Fruit fly (Drosophila melanogaster) whole organism, prepupa: ENCODE measurements around the gene snRNP-U1-C.

Source experiments
- CG10631 ChIP-seq: fragments of 200-800 bp; sonication (Bioruptor generic); optimal IDR thresholded peaks from 2 replicates; lab custom pipeline; 2016; ENCODE audit warnings: missing biosample characterization, missing genetic modification characterization
- CG3032 ChIP-seq: fragments of 200-800 bp; optimal IDR thresholded peaks from 2 replicates; lab custom pipeline; 2019; ENCODE audit warnings: missing biosample characterization, mild to moderate bottlenecking, missing genetic modification characterization, moderate library complexity
- CG7368 ChIP-seq: fragments of 200-800 bp; sonication (Bioruptor generic); optimal IDR thresholded peaks from 3 replicates; lab custom pipeline; 2016; ENCODE audit warnings: missing biosample characterization, missing genetic modification characterization
- CG8319 ChIP-seq: fragments of 200-800 bp; sonication (Bioruptor generic); optimal IDR thresholded peaks from 3 replicates; lab custom pipeline; 2016; ENCODE audit warnings: missing biosample characterization, missing genetic modification characterization
- Eip75B ChIP-seq: fragments of 200-800 bp; sonication (Bioruptor generic); optimal IDR thresholded peaks from 3 replicates; lab custom pipeline; 2016; ENCODE audit warnings: missing biosample characterization, missing genetic modification characterization
- Ets96B ChIP-seq: fragments of 200-800 bp; optimal IDR thresholded peaks from 2 replicates; lab custom pipeline; 2019; ENCODE audit warnings: missing biosample characterization, mild to moderate bottlenecking, missing genetic modification characterization, moderate library complexity
- Gug ChIP-seq: fragments of 200-800 bp; sonication (Bioruptor generic); IDR thresholded peaks from 2 replicates; pipeline ENCODE4 v1.3.6; 2022; ENCODE audit warnings: missing biosample characterization, missing genetic modification characterization
- Sox15 ChIP-seq: fragments of 200-800 bp; sonication (Bioruptor generic); optimal IDR thresholded peaks from 3 replicates; lab custom pipeline; 2016; ENCODE audit warnings: missing biosample characterization, missing genetic modification characterization
- svp ChIP-seq: fragments of 200-800 bp; sonication (Bioruptor generic); peaks from one replicate; lab custom pipeline; 2016; ENCODE audit warnings: missing biosample characterization, missing genetic modification characterization

DNA sequence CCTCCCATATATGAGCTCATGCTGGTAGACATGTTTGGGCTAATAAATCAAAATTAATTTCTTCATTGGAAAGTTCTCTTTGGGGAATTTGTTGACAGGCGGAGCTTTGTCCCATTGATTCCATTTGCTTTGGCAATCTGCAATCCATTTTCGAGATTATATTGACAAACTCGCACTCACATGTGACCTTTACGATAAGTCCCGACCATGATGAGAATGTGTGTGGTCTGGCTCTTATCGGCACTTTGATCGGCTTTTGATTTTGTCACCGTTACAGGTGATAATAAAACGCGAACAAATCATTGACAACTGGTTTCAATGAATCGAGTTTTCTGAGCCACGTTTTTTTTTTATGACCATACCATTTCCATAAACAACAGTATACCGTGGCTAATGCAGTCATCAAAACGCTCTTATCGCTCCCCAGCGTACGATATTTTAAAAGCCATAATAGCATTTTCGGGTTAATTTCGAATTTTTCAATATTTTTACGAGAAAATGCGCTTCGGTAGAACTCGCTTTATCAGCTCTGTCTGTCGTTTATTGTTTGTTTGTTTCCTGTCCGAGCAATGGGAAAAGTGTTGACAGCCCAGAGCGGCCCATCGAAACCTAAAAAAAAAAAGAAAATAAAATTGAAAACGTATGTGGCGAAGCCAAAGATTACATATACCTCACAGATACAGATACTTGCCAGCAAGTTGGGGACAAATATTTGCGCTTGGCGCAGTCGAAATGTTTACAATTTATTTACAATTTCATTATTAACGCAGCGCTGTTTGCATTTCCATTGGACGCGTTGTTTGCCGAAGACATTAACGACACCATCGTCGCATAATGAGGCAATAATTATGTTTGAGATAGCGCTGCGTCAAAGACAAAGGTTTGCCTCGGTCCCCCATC lies 14.2 kb upstream of the snRNP-U1-C start:
- no peak for TF ChIP-seq CG8319
- no peak for TF ChIP-seq Ets96B (tag; lab: Kevin White, UChicago)
- peak; percentile 86 for TF ChIP-seq svp
- TF ChIP-seq Gug (GFP tag; lab: Robert Waterston, UW) = no peak
- no peak for TF ChIP-seq CG7368 (GFP tag; lab: Kevin White, UChicago)
- TF ChIP-seq CG10631 (GFP tag; lab: Kevin White, UChicago) = no peak
- no peak for TF ChIP-seq Sox15 (GFP tag; lab: Kevin White, UChicago)
- TF ChIP-seq Eip75B (GFP tag; lab: Kevin White, UChicago) = no peak
- no peak for TF ChIP-seq CG3032 (tag; lab: Kevin White, UChicago)
